Fruit fly (Drosophila melanogaster) Kc167 (cell line): ENCODE results near the gene CG31871.

Experiments
- Myc ChIP-seq: fragments of >200 bp; optimal IDR thresholded peaks from 2 replicates; lab custom pipeline; 2017; ENCODE audit warnings: missing external identifiers
- Sin3A ChIP-seq: fragments of >200 bp; optimal IDR thresholded peaks from 2 replicates; lab custom pipeline; 2018; ENCODE audit warnings: missing external identifiers
- h ChIP-seq: fragments of >200 bp; optimal IDR thresholded peaks from 3 replicates; lab custom pipeline; 2018; ENCODE audit warnings: missing external identifiers
- insv ChIP-seq: fragments of >200 bp; optimal IDR thresholded peaks from 3 replicates; lab custom pipeline; 2018; ENCODE audit warnings: missing external identifiers
- psq ChIP-seq: fragments of >200 bp; optimal IDR thresholded peaks from 2 replicates; lab custom pipeline; 2017; ENCODE audit warnings: missing external identifiers
- ttk ChIP-seq: sonication (Bioruptor generic); optimal IDR thresholded peaks from 2 replicates; lab custom pipeline; 2017; ENCODE audit warnings: missing external identifiers

CG31871 gene

DNA sequence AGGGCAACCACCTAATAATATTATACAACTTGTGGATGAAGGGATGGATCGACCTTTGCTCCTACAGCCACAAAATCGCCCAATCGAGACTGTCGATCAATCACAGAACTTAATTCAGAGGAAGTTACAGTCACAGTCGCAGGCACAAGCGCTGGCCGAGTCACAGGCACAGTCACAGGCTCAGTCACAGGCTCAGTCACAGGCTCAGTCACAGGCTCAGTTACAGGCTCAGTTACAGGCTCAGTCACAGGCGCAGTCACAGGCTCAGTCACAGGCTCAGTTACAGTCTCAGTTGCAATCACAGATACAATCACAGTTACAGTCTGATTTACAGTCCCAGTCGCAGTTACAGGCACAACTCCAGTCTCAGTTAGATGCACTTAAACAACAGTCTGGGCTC lies 15.2 kb upstream of the CG31871 start:
- TF ChIP-seq insv (lab: Kevin White, UChicago) (no peak), Sin3A (lab: Kevin White, UChicago) (no peak), ttk (lab: Kevin White, UChicago) (no peak), psq (lab: Kevin White, UChicago) (no peak), h (lab: Kevin White, UChicago) (no peak), Myc (lab: Kevin White, UChicago) (no peak)

DNA sequence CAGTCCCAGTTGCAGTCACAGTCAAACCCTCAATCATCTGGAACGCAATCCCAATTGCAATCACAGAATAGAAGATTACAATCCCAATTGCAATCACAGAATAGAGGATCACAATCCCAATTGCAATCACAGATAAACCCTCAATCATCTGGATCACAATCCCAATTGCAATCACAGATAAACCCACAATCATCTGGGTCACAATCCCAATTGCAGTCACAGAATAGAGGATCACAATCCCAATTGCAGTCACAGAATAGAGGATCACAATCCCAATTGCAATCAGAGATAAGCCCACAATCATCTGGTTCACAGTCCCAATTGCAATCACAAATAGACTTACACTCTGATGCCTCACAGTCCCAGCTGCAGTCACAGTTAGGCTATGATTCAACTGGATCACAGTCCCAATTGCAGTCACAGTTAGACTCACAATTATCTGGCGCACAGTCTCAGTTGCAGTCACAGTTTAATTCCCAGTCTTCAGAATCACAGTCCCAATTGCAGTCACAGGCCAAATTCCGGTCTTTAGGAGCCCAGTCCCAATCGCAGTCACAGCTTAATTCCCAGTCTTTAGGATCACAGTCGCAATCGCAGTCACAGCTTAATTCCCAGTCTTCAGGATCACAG lies 14.0 kb upstream of the CG31871 start:
- TF ChIP-seq Myc (lab: Kevin White, UChicago) (no peak), ttk (lab: Kevin White, UChicago) (no peak), h (lab: Kevin White, UChicago) (no peak), insv (lab: Kevin White, UChicago) (no peak), Sin3A (lab: Kevin White, UChicago) (no peak), psq (lab: Kevin White, UChicago) (no peak)

DNA sequence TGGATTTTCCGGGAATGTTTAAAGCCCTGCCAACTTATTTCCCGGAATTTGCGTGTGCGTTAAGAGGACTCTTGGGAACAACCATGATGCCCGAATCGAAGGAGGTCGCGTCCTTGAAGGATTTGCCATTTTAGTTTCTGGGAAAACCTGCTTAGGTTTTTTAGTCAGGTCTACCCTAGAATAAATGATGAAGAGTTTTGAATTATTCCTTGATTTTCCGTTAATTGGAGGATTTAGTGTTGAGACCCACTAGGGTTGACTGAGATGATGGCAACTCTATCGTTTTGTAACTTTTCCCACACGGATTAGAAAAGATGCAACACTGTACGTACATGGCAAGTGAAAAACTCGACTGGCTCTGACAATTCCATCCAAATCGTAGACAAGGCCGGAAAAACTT lies 10.6 kb upstream of the CG31871 start, which contains the start of gene dbf:
Gene dbf, plus strand, starts transcription at position 301 of the 400 bp plus-strand sequence.
- no peak for TF ChIP-seq insv (lab: Kevin White, UChicago)

DNA sequence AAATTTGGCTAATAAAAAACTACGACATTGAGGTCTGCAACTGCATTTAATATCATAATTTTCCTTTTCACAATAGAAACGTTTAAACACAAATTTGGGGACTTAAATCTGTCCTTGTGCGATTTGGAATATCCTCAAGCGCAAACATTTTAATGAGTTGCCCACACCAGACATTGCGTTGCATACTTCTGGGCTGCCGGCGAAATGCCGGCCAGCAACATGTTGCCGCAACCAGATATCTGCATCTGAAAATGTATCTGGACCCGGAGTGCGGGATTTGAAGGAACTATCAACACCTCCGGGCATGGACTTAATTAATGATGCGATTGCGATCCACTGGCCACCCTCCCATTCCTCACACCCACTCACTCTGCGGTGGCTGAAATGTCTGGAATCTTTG lies 7.4 kb upstream of the CG31871 start:
- TF ChIP-seq psq (lab: Kevin White, UChicago) (no peak), insv (lab: Kevin White, UChicago) (no peak), ttk (lab: Kevin White, UChicago) (no peak)

DNA sequence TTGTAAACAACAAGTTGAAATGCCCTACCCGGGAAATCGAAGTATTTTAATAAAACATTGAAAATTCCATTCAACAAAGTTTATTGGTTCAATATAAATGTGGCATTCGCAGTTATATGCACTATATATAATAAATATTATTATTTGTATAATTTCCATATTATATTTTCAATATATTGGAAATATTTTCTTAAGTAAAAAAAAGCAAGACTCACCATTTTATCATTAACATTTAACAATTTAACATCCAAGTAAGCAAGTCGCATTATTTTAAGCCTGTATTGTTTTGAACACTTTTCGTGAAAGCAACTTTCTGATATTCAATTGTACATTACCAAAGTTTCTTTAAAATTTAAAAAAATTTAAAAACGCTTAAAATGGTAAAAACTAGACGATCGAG lies 3.9 kb upstream of the CG31871 start, which contains the start of gene CG45690:
Gene CG45690, plus strand, starts transcription at position 301 of the 400 bp plus-strand sequence.
- TF ChIP-seq Myc (lab: Kevin White, UChicago): no peak
- TF ChIP-seq insv (lab: Kevin White, UChicago): no peak
- no peak for TF ChIP-seq ttk (lab: Kevin White, UChicago)
- no peak for TF ChIP-seq psq (lab: Kevin White, UChicago)
- TF ChIP-seq h (lab: Kevin White, UChicago): no peak
- TF ChIP-seq Sin3A (lab: Kevin White, UChicago): no peak

DNA sequence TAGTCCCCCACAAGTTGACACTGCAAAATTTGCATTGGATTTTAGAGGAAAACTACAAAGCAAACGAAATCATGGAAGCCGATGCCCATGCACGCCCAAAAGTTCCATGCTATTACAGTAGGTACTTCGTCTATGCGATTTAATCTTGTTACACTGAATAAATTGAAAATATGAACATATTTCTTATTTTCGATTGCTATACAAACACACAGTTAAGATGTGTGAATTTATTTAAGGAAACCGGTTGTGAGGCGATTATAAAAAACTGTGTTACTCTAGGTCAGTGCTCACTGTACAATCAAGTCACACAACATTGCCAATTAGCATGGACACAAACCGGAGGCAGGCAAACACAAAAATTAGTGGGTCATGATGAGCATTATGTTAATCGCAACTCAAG lies 3.7 kb downstream of the CG31871 start:
- TF ChIP-seq Myc (lab: Kevin White, UChicago) (no peak), ttk (lab: Kevin White, UChicago) (no peak), psq (lab: Kevin White, UChicago) (no peak), Sin3A (lab: Kevin White, UChicago) (no peak), insv (lab: Kevin White, UChicago) (no peak), h (lab: Kevin White, UChicago) (no peak)

DNA sequence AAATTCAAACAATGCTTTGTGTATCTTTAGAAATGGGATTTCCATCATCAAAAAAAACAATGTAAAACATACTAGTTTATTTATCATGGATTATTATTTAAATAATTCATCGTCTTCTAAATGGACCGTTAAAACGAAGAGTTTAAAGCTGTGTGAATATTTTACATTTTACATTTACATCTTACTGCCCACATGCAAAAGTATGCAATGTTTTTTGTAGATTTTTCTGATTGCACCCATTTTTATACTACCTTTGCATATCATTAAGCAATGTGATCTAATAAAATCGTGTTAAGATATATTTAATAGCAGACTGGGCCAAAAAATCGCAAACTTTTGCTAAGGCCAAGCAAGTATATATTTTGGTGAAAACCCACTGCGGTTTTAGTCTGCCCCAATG lies 9.6 kb downstream of the CG31871 start:
- TF ChIP-seq ttk (lab: Kevin White, UChicago) (no peak), h (lab: Kevin White, UChicago) (no peak), insv (lab: Kevin White, UChicago) (no peak), Sin3A (lab: Kevin White, UChicago) (no peak), Myc (lab: Kevin White, UChicago) (no peak), psq (lab: Kevin White, UChicago) (no peak)

DNA sequence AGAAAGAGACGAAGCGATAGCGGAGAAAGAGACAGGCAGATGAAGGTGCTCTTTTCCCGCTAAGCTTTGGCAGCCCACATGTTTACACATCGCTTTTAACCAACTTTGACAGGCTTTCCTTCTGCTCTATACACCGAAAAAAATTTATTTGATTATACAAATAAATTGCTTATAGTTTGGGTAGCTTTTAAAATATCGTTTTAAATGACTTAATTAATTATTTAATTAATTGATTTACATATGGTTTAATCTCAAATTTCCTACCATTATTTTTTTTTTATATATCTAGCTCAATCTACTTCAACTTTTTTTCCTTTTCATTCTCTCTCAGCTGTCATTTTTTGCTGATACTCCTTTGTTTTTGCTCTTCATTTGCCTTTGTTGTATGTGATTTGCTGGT lies 11.1 kb downstream of the CG31871 start:
- TF ChIP-seq insv (lab: Kevin White, UChicago): no peak
- no peak for TF ChIP-seq Sin3A (lab: Kevin White, UChicago)
- TF ChIP-seq psq (lab: Kevin White, UChicago): no peak
- no peak for TF ChIP-seq h (lab: Kevin White, UChicago)
- no peak for TF ChIP-seq ttk (lab: Kevin White, UChicago)
- no peak for TF ChIP-seq Myc (lab: Kevin White, UChicago)

DNA sequence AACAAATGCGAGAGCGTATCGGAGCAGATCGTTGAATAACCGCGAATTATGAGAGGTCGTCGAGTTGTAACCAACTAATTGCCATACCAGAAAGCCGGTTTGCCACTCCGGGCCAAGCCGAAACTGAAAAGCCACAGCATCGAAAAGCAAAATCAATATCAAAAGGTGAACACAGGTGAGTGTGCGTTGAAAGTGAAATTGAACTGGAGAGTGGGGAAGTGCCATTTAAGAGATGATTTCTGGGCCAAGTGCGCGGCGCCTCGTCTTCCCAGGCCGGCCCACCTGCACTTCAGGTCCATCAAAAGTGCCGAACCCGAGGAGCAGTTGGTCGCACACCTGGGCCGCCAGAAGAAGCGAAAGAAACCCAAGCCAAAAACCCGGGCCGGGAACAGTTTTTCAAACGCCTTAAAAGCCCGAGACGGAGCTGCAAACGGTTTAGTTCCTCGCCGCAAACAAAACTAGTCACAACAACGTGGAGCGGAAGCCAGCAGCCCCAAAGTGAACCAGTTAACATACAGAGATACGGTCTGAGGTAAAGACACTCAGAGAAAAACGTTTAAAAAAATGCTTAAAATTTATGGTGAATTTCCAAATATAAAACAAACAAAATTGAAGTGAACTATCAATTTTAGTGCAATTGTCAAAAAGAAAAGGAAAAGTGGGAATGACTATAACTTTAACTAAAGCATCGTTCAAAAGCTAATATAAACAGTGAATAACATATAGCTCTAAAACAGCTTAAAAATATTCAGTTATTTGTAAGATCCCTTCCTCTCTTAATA lies 15.2 kb downstream of the CG31871 start, which contains the start of gene CG17104:
Gene CG17104, plus strand, starts transcription at position 266 of the 782 bp plus-strand sequence.
- no peak for TF ChIP-seq ttk (lab: Kevin White, UChicago)

DNA sequence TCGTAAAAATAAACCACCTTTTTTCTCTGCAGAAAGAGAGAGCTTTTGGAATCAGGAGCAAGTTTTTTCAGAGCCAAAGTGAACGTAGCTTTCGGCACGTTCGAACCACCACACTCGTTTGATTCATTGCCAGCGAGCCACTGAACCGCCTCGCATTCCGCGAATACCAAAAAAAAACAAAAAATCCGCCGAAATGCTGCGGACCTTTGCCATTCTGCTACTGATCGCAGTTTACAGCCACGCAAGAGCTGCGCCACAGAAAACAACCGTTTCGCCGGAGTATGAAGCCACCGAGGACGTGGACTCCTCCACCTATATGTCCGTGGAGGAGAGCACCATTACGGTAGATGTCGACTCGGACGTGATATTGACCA lies 15.8 kb downstream of the CG31871 start:
- no peak for TF ChIP-seq insv (lab: Kevin White, UChicago)
- no peak for TF ChIP-seq Myc (lab: Kevin White, UChicago)

DNA sequence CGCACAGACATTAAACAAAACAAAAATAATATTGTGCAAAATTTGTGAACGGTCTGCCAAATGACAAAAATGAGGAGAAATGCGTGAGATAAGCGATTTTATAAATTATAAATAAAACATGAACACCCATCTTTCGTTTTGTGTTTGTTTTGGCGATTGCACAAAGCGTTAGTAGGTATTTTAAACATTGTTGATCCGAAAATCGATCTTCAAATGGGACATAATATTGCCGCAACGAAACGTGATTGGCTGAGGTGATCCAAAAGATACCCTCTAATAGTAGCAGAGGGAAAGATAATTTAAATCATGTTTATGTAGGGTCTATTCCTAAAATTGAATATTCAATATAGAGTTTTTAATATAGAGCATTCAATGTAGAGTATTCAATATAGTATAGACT lies 17.7 kb downstream of the CG31871 start:
- TF ChIP-seq h (lab: Kevin White, UChicago): no peak
- TF ChIP-seq ttk (lab: Kevin White, UChicago): no peak
- TF ChIP-seq Myc (lab: Kevin White, UChicago): no peak
- TF ChIP-seq Sin3A (lab: Kevin White, UChicago): no peak
- TF ChIP-seq psq (lab: Kevin White, UChicago): no peak
- no peak for TF ChIP-seq insv (lab: Kevin White, UChicago)

DNA sequence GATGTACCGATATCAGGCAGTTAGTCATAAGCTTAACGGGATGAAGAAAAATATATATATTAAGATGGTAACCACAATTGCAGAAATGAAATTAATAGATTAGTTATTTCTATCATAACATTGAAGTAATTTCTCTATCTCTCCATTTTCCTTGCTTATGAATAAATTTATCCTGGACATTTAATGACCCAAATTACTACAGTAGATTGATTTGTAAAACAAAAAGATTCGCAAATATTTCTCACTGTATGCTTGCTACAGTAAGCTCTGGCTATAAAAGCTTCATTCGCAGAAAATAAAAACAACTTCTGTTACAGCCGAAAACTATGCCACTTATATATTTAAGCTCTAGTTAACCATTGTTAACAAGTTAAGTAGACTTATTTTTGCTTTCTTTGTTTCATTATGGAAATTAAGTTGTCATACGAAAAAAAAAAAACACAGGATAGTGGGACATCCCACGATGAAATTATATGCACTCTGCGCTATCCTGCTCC lies 18.8 kb downstream of the CG31871 start, which contains the start of gene CG17105:
Gene CG17105, plus strand, starts transcription at position 447 of the 497 bp plus-strand sequence.
- no peak for TF ChIP-seq Myc (lab: Kevin White, UChicago)
- TF ChIP-seq insv (lab: Kevin White, UChicago): no peak
- no peak for TF ChIP-seq Sin3A (lab: Kevin White, UChicago)
